Worm (Caenorhabditis elegans): ENCODE data around the gene mon-2.

Gene mon-2

DNA sequence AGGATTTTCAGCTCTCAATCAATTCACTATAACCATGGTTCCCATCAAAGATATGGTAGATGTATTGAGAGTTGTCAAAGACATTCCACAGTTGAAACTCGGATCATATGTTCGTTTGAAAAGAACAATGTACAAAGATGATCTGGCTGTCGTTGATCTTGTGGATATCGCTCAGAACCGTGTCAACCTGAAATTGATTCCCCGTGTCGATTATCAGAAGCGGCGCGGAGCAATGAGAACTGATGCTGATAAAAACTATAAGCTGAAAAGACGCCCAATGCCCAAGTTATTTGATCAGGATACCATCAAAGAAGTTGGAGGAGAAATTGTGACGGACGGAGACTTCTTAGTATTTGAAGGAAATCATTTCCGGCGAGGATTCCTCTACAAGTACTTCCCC, 44.1 kb upstream of the mon-2 start:
- TF ChIP-seq snpc-4 (tag; optimal IDR thresholded peaks at IDR 0.05) (no peak), unc-55 (GFP tag; optimal IDR thresholded peaks at IDR 0.05) (no peak), mbf-1 (tag; optimal IDR thresholded peaks at IDR 0.05) (no peak), lin-39 (tag; optimal IDR thresholded peaks at IDR 0.05) (no peak), ama-1 (optimal IDR thresholded peaks at IDR 0.05) (no peak), blmp-1 (tag; optimal IDR thresholded peaks at IDR 0.05; ENCODE audit: insufficient read depth) (no peak)

ce11 chrIV:12056603-12057002, 40.0 kb upstream of the mon-2 start, which contains the start of gene K08E4.2:
TSS of gene K08E4.2 (minus strand) at chrIV:12056656.
- TF ChIP-seq Y55F3AM.14 (GFP tag; optimal IDR thresholded peaks at IDR 0.05): no peak
- no peak for TF ChIP-seq elt-1 (tag; optimal IDR thresholded peaks at IDR 0.05)
- no peak for TF ChIP-seq zag-1 (tag; optimal IDR thresholded peaks at IDR 0.05)
- no peak for TF ChIP-seq ztf-11 (tag; optimal IDR thresholded peaks at IDR 0.05)
- TF ChIP-seq unc-39 (tag; optimal IDR thresholded peaks at IDR 0.05): no peak
- TF ChIP-seq nhr-6 (tag; optimal IDR thresholded peaks at IDR 0.05): no peak
- TF ChIP-seq ama-1 (optimal IDR thresholded peaks at IDR 0.05): no peak
- no peak for TF ChIP-seq ceh-16 (tag; optimal IDR thresholded peaks at IDR 0.05)
- TF ChIP-seq sma-9 (GFP tag; optimal IDR thresholded peaks at IDR 0.05): no peak
- TF ChIP-seq sma-9 (tag; optimal IDR thresholded peaks at IDR 0.05): no peak
- TF ChIP-seq ztf-4 (tag; optimal IDR thresholded peaks at IDR 0.05): no peak
- no peak for TF ChIP-seq snpc-4 (tag; optimal IDR thresholded peaks at IDR 0.05)

ce11 chrIV:12057508-12057907, 39.1 kb upstream of the mon-2 start, which contains the start of gene K08E4.3:
TSS of gene K08E4.3 (plus strand) at chrIV:12057742.
- TF ChIP-seq mab-5 (tag; optimal IDR thresholded peaks at IDR 0.05) (no peak), nhr-129 (tag; optimal IDR thresholded peaks at IDR 0.05) (peak; percentile 30)

DNA sequence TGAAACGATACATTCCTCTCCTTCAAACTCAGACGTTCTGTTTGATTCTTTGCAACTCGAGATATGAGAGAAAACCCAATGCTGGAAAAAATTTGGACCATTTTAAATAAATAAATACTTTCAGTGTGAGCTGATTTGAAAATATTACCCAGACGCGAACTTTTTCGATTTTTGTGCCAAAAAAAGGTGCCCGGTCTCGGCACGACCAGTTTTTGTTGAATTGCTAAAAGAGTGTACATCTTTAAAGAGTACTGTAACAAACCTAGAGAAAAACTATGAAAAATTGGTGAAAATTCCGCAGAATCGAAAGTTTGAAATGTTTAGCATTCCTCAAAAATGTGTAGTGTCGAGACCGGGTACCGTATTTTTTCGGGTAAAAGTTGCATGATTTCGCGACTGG, 35.4 kb upstream of the mon-2 start, which contains the start of gene K08E4.8:
Gene K08E4.8 (minus strand): TSS at position 101 of the 400 bp plus-strand sequence.
- TF ChIP-seq ztf-1 (GFP tag; conservative IDR thresholded peaks at IDR 0.05) (no peak), sma-3 (GFP tag; optimal IDR thresholded peaks at IDR 0.05) (no peak), nhr-23 (tag; optimal IDR thresholded peaks at IDR 0.05) (no peak), mab-5 (tag; optimal IDR thresholded peaks at IDR 0.05) (no peak), nhr-77 (tag; optimal IDR thresholded peaks at IDR 0.05) (no peak), ztf-11 (tag; optimal IDR thresholded peaks at IDR 0.05) (no peak), R02D3.7 (tag; optimal IDR thresholded peaks at IDR 0.05) (no peak), ceh-82 (tag; optimal IDR thresholded peaks at IDR 0.05) (no peak), ZK546.5 (tag; optimal IDR thresholded peaks at IDR 0.05) (no peak), gmeb-1 (tag; optimal IDR thresholded peaks at IDR 0.05) (no peak), lin-39 (tag; optimal IDR thresholded peaks at IDR 0.05) (no peak), skn-1 (tag; optimal IDR thresholded peaks at IDR 0.05) (no peak), elt-3 (tag; optimal IDR thresholded peaks at IDR 0.05) (no peak), ama-1 (optimal IDR thresholded peaks at IDR 0.05) (no peak), elt-1 (tag; optimal IDR thresholded peaks at IDR 0.05) (no peak), sma-9 (GFP tag; optimal IDR thresholded peaks at IDR 0.05) (no peak), sma-9 (tag; optimal IDR thresholded peaks at IDR 0.05) (no peak), nhr-25 (tag; optimal IDR thresholded peaks at IDR 0.05) (no peak)

ce11 chrIV:12068590-12068989, 28.0 kb upstream of the mon-2 start, which contains the start of gene bath-37:
TSS of gene bath-37 (plus strand) at chrIV:12068890.
- peak; percentile 23 for TF ChIP-seq unc-55 (GFP tag; optimal IDR thresholded peaks at IDR 0.05)
- TF ChIP-seq mbf-1 (tag; optimal IDR thresholded peaks at IDR 0.05): no peak
- TF ChIP-seq sma-3 (GFP tag; optimal IDR thresholded peaks at IDR 0.05): no peak
- TF ChIP-seq nhr-21 (tag; optimal IDR thresholded peaks at IDR 0.05): no peak
- TF ChIP-seq nhr-25 (tag; optimal IDR thresholded peaks at IDR 0.05): no peak

DNA sequence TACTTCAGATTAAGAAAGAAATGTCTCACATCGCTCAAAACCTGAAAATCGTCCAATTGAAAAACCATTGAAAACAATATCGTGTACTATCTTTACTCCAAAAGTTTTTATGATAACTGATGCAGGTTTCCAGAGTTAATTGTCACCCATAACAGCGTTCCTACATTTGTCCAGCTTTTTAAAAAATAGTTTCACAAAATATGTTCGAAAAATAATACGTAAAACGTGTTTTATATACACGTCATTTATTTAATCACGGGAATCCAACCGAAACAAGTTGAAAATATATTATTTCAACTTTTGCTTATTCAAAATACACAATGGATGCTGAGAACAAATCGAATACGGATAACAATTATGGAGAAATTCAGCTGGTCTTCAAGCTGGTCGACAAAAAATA, 21.1 kb upstream of the mon-2 start, which contains the start of gene K08E4.7:
Gene K08E4.7 (plus strand): TSS at position 301 of the 400 bp plus-strand sequence.
- no peak for TF ChIP-seq nhr-21 (tag; optimal IDR thresholded peaks at IDR 0.05)
- TF ChIP-seq lin-39 (tag; optimal IDR thresholded peaks at IDR 0.05): no peak
- TF ChIP-seq nhr-77 (tag; optimal IDR thresholded peaks at IDR 0.05): no peak
- TF ChIP-seq snpc-4 (tag; optimal IDR thresholded peaks at IDR 0.05): no peak
- no peak for TF ChIP-seq unc-62 (GFP tag; optimal IDR thresholded peaks at IDR 0.05)
- TF ChIP-seq zag-1 (tag; optimal IDR thresholded peaks at IDR 0.05): no peak
- no peak for TF ChIP-seq nhr-6 (tag; optimal IDR thresholded peaks at IDR 0.05)
- no peak for TF ChIP-seq Y55F3AM.14 (GFP tag; optimal IDR thresholded peaks at IDR 0.05)
- TF ChIP-seq C34F6.9 (tag; optimal IDR thresholded peaks at IDR 0.05): no peak
- TF ChIP-seq ztf-1 (GFP tag; conservative IDR thresholded peaks at IDR 0.05): no peak
- no peak for TF ChIP-seq nhr-129 (tag; optimal IDR thresholded peaks at IDR 0.05)
- no peak for TF ChIP-seq gmeb-1 (tag; optimal IDR thresholded peaks at IDR 0.05)
- TF ChIP-seq mbf-1 (tag; optimal IDR thresholded peaks at IDR 0.05): no peak

All from whole organism, L2 larva.